Fruit fly (Drosophila melanogaster): ENCODE results near the gene CG6664.

The CG6664 gene

DNA sequence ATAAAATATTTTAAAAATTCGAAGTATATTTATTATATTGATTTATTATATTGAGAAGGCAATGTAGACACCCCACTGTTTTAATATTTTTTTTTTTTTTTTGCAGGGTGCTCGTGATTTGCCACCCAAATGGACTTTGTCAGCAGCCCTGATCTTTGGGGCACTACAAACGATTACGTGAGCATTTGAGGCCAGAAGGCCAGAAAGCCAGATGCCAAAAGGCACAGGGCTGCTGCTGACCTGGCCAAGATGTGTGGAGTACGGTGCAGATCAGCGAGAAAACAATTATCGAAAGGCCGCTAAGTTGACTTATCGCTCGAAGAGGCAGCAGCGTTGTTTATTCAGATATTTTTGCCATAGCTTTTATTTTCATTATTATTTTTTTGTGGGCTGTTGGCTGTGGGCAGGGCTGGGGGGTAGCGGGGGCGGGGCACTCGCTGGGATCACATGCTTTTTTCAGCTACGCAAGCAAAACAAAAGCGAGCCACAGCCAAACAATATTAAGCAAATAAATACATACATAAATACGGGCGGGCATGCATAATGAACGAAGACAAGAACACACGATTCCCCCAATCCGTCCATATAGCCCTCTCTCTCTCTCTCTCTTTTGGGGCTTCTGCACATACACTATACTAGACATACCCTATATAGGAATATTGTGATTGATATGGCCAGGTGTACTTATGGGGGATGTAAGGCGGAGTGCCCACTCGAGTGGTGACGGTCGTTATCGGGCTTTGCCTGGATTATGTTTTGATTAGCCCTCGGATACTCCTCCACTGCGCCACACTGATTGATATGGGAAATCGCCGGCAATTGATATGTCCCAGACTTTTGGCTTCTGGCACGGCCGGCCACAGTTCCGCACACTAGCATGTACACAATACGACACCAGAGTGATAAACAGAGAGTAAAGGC, 12.5 kb downstream of the CG6664 start (continued):
- TF ChIP-seq schlank (tag; optimal IDR thresholded peaks at IDR 0.05) (peak; percentile 7), CG3163 (GFP tag; optimal IDR thresholded peaks at IDR 0.05) (no peak), abd-A (tag; optimal IDR thresholded peaks at IDR 0.05) (peak; percentile 62), grn (GFP tag; optimal IDR thresholded peaks at IDR 0.05) (peak; percentile 90), CG31441 (GFP tag; IDR thresholded peaks at IDR 0.05) (no peak), CG2678 (tag; optimal IDR thresholded peaks at IDR 0.05) (peak; percentile 8), CG7987 (GFP tag; optimal IDR thresholded peaks at IDR 0.05) (peak; percentile 48), Antp (GFP tag; optimal IDR thresholded peaks at IDR 0.05) (no peak), ems (GFP tag; optimal IDR thresholded peaks at IDR 0.05) (no peak), rib (GFP tag; IDR thresholded peaks at IDR 0.05) (peak; percentile 57), CG34376 (GFP tag; optimal IDR thresholded peaks at IDR 0.05) (peak; percentile 69), CG13296 (GFP tag; optimal IDR thresholded peaks at IDR 0.05) (peak; percentile 48), pho (GFP tag; optimal IDR thresholded peaks at IDR 0.05) (no peak), Atf6 (GFP tag; IDR thresholded peaks at IDR 0.05) (peak; percentile 57; the same call in 1 of the 2 replicates), CG6175 (GFP tag; IDR thresholded peaks at IDR 0.05) (peak; percentile 28; the same call in 1 of the 3 replicates), B-H2 (GFP tag; optimal IDR thresholded peaks at IDR 0.05) (no peak), Dbx (GFP tag; IDR thresholded peaks at IDR 0.05) (peak; percentile 74), gem (tag; optimal IDR thresholded peaks at IDR 0.05) (peak; percentile 16), ftz-f1 (GFP tag; optimal IDR thresholded peaks at IDR 0.05) (no peak), twi (tag; optimal IDR thresholded peaks at IDR 0.05) (no peak), CG17912 (GFP tag; optimal IDR thresholded peaks at IDR 0.05) (no peak), CG17568 (GFP tag; optimal IDR thresholded peaks at IDR 0.05) (peak; percentile 42), HLH3B (GFP tag; IDR thresholded peaks at IDR 0.05) (0 out of 2 replicates have a peak, but pooled peaks have one; percentile 15), CG30431 (GFP tag; optimal IDR thresholded peaks at IDR 0.05) (no peak), D19A (tag; optimal IDR thresholded peaks at IDR 0.05) (no peak), Pdp1 (GFP tag; optimal IDR thresholded peaks at IDR 0.05) (peak in 1 of 2 experiments; percentile 51), ATbp (GFP tag; optimal IDR thresholded peaks at IDR 0.05) (peak; percentile 44), Vsx1 (GFP tag; optimal IDR thresholded peaks at IDR 0.05) (peak; percentile 84)

DNA sequence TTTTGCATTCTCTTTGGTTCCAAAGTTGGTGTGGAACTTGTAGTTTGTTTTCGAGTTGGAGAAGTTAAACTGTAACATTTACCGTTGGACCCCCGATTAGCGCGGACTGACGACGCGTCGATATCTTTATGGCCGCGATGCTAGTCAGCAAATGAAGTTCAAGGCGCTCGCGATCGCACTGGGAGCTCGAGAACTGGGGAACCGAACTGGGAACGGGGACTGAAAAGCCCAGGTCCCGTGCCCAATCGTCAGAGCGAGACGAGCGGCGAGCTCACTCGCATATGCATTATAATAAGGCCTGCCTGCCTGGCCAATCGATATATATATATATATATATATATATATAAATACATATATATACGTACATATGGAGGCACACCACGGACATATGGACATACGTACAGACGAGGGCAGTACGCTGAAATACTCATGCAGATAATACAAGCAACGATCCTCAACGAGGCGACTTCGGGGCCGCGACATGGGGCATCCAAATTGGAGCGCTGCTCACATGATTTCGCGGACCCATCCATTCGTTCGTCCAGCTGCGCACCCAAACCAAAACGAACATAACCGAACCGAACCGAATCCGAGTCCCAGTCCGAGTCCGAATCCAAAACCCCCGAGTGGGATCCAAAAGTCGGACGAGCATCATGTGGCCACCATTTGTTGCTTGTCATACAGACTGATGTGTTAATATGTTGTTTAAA, 13.7 kb downstream of the CG6664 start:
- no peak for TF ChIP-seq nmo (GFP tag; optimal IDR thresholded peaks at IDR 0.05)
- peak; percentile 10 for TF ChIP-seq Nf-YC (tag; optimal IDR thresholded peaks at IDR 0.05)
- no peak for TF ChIP-seq Six4 (GFP tag; optimal IDR thresholded peaks at IDR 0.05)
- TF ChIP-seq sim (GFP tag; IDR thresholded peaks at IDR 0.05), result no peak
- TF ChIP-seq CG1792 (GFP tag; optimal IDR thresholded peaks at IDR 0.05), result no peak
- no peak for TF ChIP-seq Chrac-16 (GFP tag; optimal IDR thresholded peaks at IDR 0.05)
- no peak for TF ChIP-seq CG6791 (GFP tag; IDR thresholded peaks at IDR 0.05; ENCODE audit: partially characterized antibody)
- TF ChIP-seq Camta (GFP tag; optimal IDR thresholded peaks at IDR 0.05), result no peak
- TF ChIP-seq aop (GFP tag; IDR thresholded peaks at IDR 0.05), result no peak
- TF ChIP-seq dysf (GFP tag; IDR thresholded peaks at IDR 0.05), result no peak
- TF ChIP-seq Sry-δ (GFP tag; optimal IDR thresholded peaks at IDR 0.05), result no peak
- no peak for TF ChIP-seq Spps (tag; optimal IDR thresholded peaks at IDR 0.05)
- TF ChIP-seq crp (GFP tag; optimal IDR thresholded peaks at IDR 0.05), result no peak
- peak; percentile 85 for TF ChIP-seq CG10543 (GFP tag; optimal IDR thresholded peaks at IDR 0.05)
- no peak for TF ChIP-seq CG13624 (GFP tag; optimal IDR thresholded peaks at IDR 0.05)
- 0 out of 2 replicates have a peak, but pooled peaks have one; percentile 9 for TF ChIP-seq CG31224 (GFP tag; IDR thresholded peaks at IDR 0.05)
- no peak for TF ChIP-seq vfl (GFP tag; optimal IDR thresholded peaks at IDR 0.05)
- TF ChIP-seq cwo (GFP tag; optimal IDR thresholded peaks at IDR 0.05), result peak; percentile 31
- TF ChIP-seq CG33213 (GFP tag; optimal IDR thresholded peaks at IDR 0.05), result no peak
- no peak for TF ChIP-seq Fer2 (tag; optimal IDR thresholded peaks at IDR 0.05)
- TF ChIP-seq Ravus (GFP tag; IDR thresholded peaks at IDR 0.05), result no peak
